Worm (Caenorhabditis elegans) whole organism, L4/young adult: ENCODE measurements around the gene snx-17.

Experiments used
- W03F9.2 ChIP-seq: fragments of 150-350 bp; optimal IDR thresholded peaks from 2 replicates; lab custom pipeline; 2014; ENCODE audit warnings: missing biosample characterization, missing genetic modification characterization
- dao-5 ChIP-seq: sonication (generic microtip); optimal IDR thresholded peaks from 2 replicates; lab custom pipeline; 2016; ENCODE audit warnings: missing genotype, missing genetic modification characterization, moderate library complexity, missing compliant biosample characterization
- him-1 ChIP-seq: sonication (generic microtip); optimal IDR thresholded peaks from 2 replicates; lab custom pipeline; 2016; ENCODE audit warnings: missing genotype, missing genetic modification reagents, missing genetic modification characterization, missing compliant biosample characterization

- TF ChIP-seq W03F9.2 (tag; lab: Kevin White, UChicago) (no peak), him-1 (tag; lab: Kevin White, UChicago) (no peak), dao-5 (tag; lab: Kevin White, UChicago) (no peak)
Observed at ce11 chrX:13091199-13091598, 30.9 kb downstream of the snx-17 start.
